Worm (Caenorhabditis elegans): ENCODE results near the gene srb-13.

DNA sequence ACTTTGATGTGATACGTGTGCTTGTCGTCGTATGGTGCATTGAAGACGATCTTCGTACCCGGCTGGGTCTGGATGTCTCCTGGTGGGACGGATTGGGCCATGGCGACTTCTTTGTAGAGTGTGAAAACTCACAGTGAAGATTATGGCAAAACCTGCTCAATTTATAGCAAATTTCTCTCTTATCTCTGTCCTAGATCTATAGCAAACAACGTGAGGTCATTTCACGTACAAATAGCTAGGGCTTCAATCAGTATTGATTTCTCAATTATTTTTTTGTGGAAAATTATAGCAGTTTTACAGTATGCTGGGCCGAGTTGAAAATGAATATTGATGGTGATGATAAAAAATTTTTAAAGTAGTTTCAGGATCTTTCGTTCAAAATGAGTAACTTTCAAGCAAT is 442 bp downstream of the srb-13 start, which contains the start of gene msp-45:
- no peak for TF ChIP-seq med-1 (GFP tag; optimal IDR thresholded peaks at IDR 0.05; ENCODE audit: insufficient read depth)
- no peak for TF ChIP-seq T22C8.4 (GFP tag; IDR thresholded peaks at IDR 0.05)
